Fruit fly (Drosophila melanogaster) whole organism, embryonic: ENCODE data around the gene CG32102.
A peak's percentile ranks its signal among the peaks of the same experiment; 100 is the strongest.

Experiments
- Blimp-1 ChIP-seq: fragments of 200-800 bp; sonication (Bioruptor generic); optimal IDR thresholded peaks from 3 replicates; lab custom pipeline; 2018; ENCODE audit warnings: missing biosample characterization, missing genetic modification characterization, mild to moderate bottlenecking, moderate library complexity, missing genetic modification reagents
- CG10321 ChIP-seq: fragments of 200-800 bp; sonication (Bioruptor generic); IDR thresholded peaks from 2 replicates; pipeline ENCODE4 v1.3.6; 2022; ENCODE audit warnings: missing biosample characterization, missing genetic modification characterization
- CG11695 ChIP-seq: fragments of 200-800 bp; sonication (Bioruptor generic); IDR thresholded peaks from 3 replicates; pipeline ENCODE4 v1.3.6; 2022; ENCODE audit warnings: missing biosample characterization, missing genetic modification characterization
- CG12659 ChIP-seq: fragments of 200-800 bp; sonication (Bioruptor generic); optimal IDR thresholded peaks from 3 replicates; lab custom pipeline; 2017; ENCODE audit warnings: mild to moderate bottlenecking, missing biosample characterization, missing genetic modification reagents, missing genetic modification characterization
- CG13775 ChIP-seq: fragments of 200-800 bp; sonication (Bioruptor generic); optimal IDR thresholded peaks from 3 replicates; lab custom pipeline; 2017; ENCODE audit warnings: missing biosample characterization, mild to moderate bottlenecking, missing genetic modification characterization
- CG14441 ChIP-seq: fragments of 200-800 bp; sonication (Bioruptor generic); IDR thresholded peaks from 2 replicates; pipeline ENCODE4 v1.3.6; 2022; ENCODE audit warnings: missing biosample characterization, missing genetic modification characterization
- CG14710 ChIP-seq: fragments of 200-800 bp; sonication (Bioruptor generic); optimal IDR thresholded peaks from 3 replicates; lab custom pipeline; 2019; ENCODE audit warnings: missing biosample characterization, mild to moderate bottlenecking, missing genetic modification characterization, moderate library complexity
- CG15011 ChIP-seq: fragments of 200-800 bp; sonication (Bioruptor generic); optimal IDR thresholded peaks from 3 replicates; lab custom pipeline; 2018; ENCODE audit warnings: missing biosample characterization, mild to moderate bottlenecking, missing genetic modification characterization
- CG15601 ChIP-seq: fragments of 200-800 bp; sonication (Bioruptor generic); optimal IDR thresholded peaks from 3 replicates; lab custom pipeline; 2019; ENCODE audit warnings: missing biosample characterization, mild to moderate bottlenecking, missing genetic modification characterization, moderate library complexity
- CG2678 ChIP-seq: fragments of 200-800 bp; sonication (Bioruptor generic); optimal IDR thresholded peaks from 3 replicates; lab custom pipeline; 2019; ENCODE audit warnings: missing biosample characterization, mild to moderate bottlenecking, missing genetic modification characterization, moderate library complexity
- CG30403 ChIP-seq: fragments of 200-800 bp; sonication (Bioruptor generic); optimal IDR thresholded peaks from 3 replicates; lab custom pipeline; 2016; ENCODE audit warnings: missing biosample characterization, missing genetic modification characterization
- CG32772 ChIP-seq: fragments of 200-800 bp; sonication (Bioruptor generic); IDR thresholded peaks from 2 replicates; pipeline ENCODE4 v1.3.6; 2022; ENCODE audit warnings: missing biosample characterization, missing genetic modification characterization
- CG3281 ChIP-seq: fragments of 200-800 bp; sonication (Bioruptor generic); optimal IDR thresholded peaks from 3 replicates; lab custom pipeline; 2017; ENCODE audit warnings: missing biosample characterization, mild to moderate bottlenecking, missing genetic modification characterization
- CG3838 ChIP-seq: fragments of 200-800 bp; sonication (Bioruptor generic); optimal IDR thresholded peaks from 3 replicates; lab custom pipeline; 2016; ENCODE audit warnings: missing biosample characterization, missing genetic modification characterization
- CG3995 ChIP-seq: fragments of 200-800 bp; sonication (Bioruptor generic); optimal IDR thresholded peaks from 3 replicates; lab custom pipeline; 2016; ENCODE audit warnings: missing biosample characterization, missing genetic modification characterization
- CG43689 ChIP-seq: fragments of 200-800 bp; sonication (Bioruptor generic); IDR thresholded peaks from 2 replicates; pipeline ENCODE4 v1.3.6; 2022; ENCODE audit warnings: missing biosample characterization, missing genetic modification characterization
- CG6654 ChIP-seq: fragments of 200-800 bp; sonication (Bioruptor generic); optimal IDR thresholded peaks from 2 replicates; lab custom pipeline; 2017; ENCODE audit warnings: missing biosample characterization, mild to moderate bottlenecking, missing genetic modification characterization
- CG8290 ChIP-seq, 3 experiments: fragments of 200-800 bp; sonication (Bioruptor generic); optimal IDR thresholded peaks; 2 replicates each; lab custom pipeline; 2016 to 2019; ENCODE audit warnings: missing biosample characterization in 3 of 3, missing genetic modification characterization in 3 of 3, mild to moderate bottlenecking in 2 of 3, moderate library complexity in 1 of 3
- CG9797 ChIP-seq: fragments of 200-800 bp; sonication (Bioruptor generic); optimal IDR thresholded peaks from 3 replicates; lab custom pipeline; 2018; ENCODE audit warnings: missing biosample characterization, mild to moderate bottlenecking, missing genetic modification characterization
- CkIIα-i1 ChIP-seq: fragments of 200-800 bp; sonication (Bioruptor generic); IDR thresholded peaks from 2 replicates; pipeline ENCODE4 v1.3.6; 2022; ENCODE audit warnings: missing biosample characterization, missing genetic modification characterization
- Fer1 ChIP-seq: fragments of 200-800 bp; sonication (Bioruptor generic); optimal IDR thresholded peaks from 2 replicates; lab custom pipeline; 2017; ENCODE audit warnings: missing biosample characterization, mild to moderate bottlenecking, missing genetic modification characterization
- HHEX ChIP-seq: fragments of 200-800 bp; sonication (Bioruptor generic); optimal IDR thresholded peaks from 3 replicates; lab custom pipeline; 2017; ENCODE audit warnings: missing biosample characterization, mild to moderate bottlenecking, missing genetic modification characterization, missing genetic modification reagents
- Hand ChIP-seq: fragments of 200-800 bp; sonication (Bioruptor generic); optimal IDR thresholded peaks from 2 replicates; lab custom pipeline; 2017; ENCODE audit warnings: mild to moderate bottlenecking, missing biosample characterization, missing genetic modification reagents, missing genetic modification characterization
- Hr51 ChIP-seq, 2 experiments: fragments of 200-800 bp; sonication (Bioruptor generic); optimal IDR thresholded peaks; 2 replicates in 1 of 2; 3 replicates in 1 of 2; lab custom pipeline; 2016 to 2018; ENCODE audit warnings: missing biosample characterization in 2 of 2, missing genetic modification characterization in 2 of 2, mild to moderate bottlenecking in 1 of 2, moderate library complexity in 1 of 2
- Hsf ChIP-seq: fragments of 200-800 bp; sonication (Bioruptor generic); optimal IDR thresholded peaks from 3 replicates; lab custom pipeline; 2016; ENCODE audit warnings: missing biosample characterization, missing genetic modification characterization
- MESR4 ChIP-seq: fragments of 200-800 bp; sonication (Bioruptor generic); optimal IDR thresholded peaks from 2 replicates; lab custom pipeline; 2018; ENCODE audit warnings: missing biosample characterization, mild to moderate bottlenecking, missing genetic modification characterization, moderate library complexity
- Stat92E ChIP-seq, 3 experiments: fragments of >200 bp in 2 of 3; fragments of 200-800 bp in 1 of 3; sonication (Bioruptor generic) in 1 of 3; optimal IDR thresholded peaks; 2 replicates each; lab custom pipeline; 2017 to 2019; ENCODE audit warnings: missing biosample characterization in 3 of 3, missing genetic modification characterization in 3 of 3, mild to moderate bottlenecking in 1 of 3, moderate library complexity in 1 of 3
- Vsx1 ChIP-seq: fragments of 200-800 bp; sonication (Bioruptor generic); optimal IDR thresholded peaks from 2 replicates; lab custom pipeline; 2017; ENCODE audit warnings: missing biosample characterization, mild to moderate bottlenecking, missing genetic modification characterization, missing genetic modification reagents
- Xrp1 ChIP-seq: fragments of 200-800 bp; sonication (Bioruptor generic); IDR thresholded peaks from 2 replicates; pipeline ENCODE4 v1.3.6; 2022; ENCODE audit warnings: missing biosample characterization, missing genetic modification characterization
- al ChIP-seq: fragments of 200-800 bp; sonication (Bioruptor generic); IDR thresholded peaks from 2 replicates; pipeline ENCODE4 v1.3.6; 2022; ENCODE audit warnings: missing biosample characterization, missing genetic modification characterization
- ash1 ChIP-seq: fragments of 200-800 bp; sonication (Bioruptor generic); optimal IDR thresholded peaks from 2 replicates; lab custom pipeline; 2018; ENCODE audit warnings: missing biosample characterization, mild to moderate bottlenecking, missing genetic modification characterization
- bowl ChIP-seq: fragments of 200-800 bp; sonication (Bioruptor generic); IDR thresholded peaks from 2 replicates; pipeline ENCODE4 v1.3.6; 2022; ENCODE audit warnings: missing biosample characterization, missing genetic modification characterization
- caup ChIP-seq: fragments of 200-800 bp; sonication (Bioruptor generic); optimal IDR thresholded peaks from 3 replicates; lab custom pipeline; 2017; ENCODE audit warnings: missing biosample characterization, mild to moderate bottlenecking, missing genetic modification characterization, moderate library complexity; ENCODE audit not compliant: severe bottlenecking
- chm ChIP-seq: fragments of 200-800 bp; sonication (Bioruptor generic); IDR thresholded peaks from 2 replicates; pipeline ENCODE4 v1.3.6; 2022; ENCODE audit warnings: missing biosample characterization, missing genetic modification characterization
- dmrt11E ChIP-seq: fragments of 200-800 bp; sonication (Bioruptor generic); optimal IDR thresholded peaks from 3 replicates; lab custom pipeline; 2018; ENCODE audit warnings: missing biosample characterization, mild to moderate bottlenecking, missing genetic modification characterization, moderate library complexity
- esg ChIP-seq: fragments of 200-800 bp; sonication (Bioruptor generic); conservative IDR thresholded peaks from 2 replicates; pipeline ENCODE4 v1.3.6; 2022; ENCODE audit warnings: missing biosample characterization, missing genetic modification characterization
- fru ChIP-seq: fragments of >200 bp; optimal IDR thresholded peaks from 2 replicates; lab custom pipeline; 2017
- gt ChIP-seq: fragments of 200-800 bp; sonication (Bioruptor generic); IDR thresholded peaks from 2 replicates; pipeline ENCODE4 v1.3.6; 2022; ENCODE audit warnings: missing biosample characterization, missing genetic modification characterization
- h ChIP-seq: fragments of >200 bp; optimal IDR thresholded peaks from 2 replicates; lab custom pipeline; 2017
- luna ChIP-seq: fragments of 200-800 bp; sonication (Bioruptor generic); optimal IDR thresholded peaks from 2 replicates; lab custom pipeline; 2016; ENCODE audit warnings: missing biosample characterization, missing genetic modification characterization
- oc ChIP-seq: fragments of 200-800 bp; sonication (Bioruptor generic); optimal IDR thresholded peaks from 2 replicates; lab custom pipeline; 2018; ENCODE audit warnings: missing biosample characterization, mild to moderate bottlenecking, missing genetic modification characterization, moderate library complexity
- onecut ChIP-seq: fragments of 200-800 bp; sonication (Bioruptor generic); IDR thresholded peaks from 2 replicates; pipeline ENCODE4 v1.3.6; 2022; ENCODE audit warnings: missing biosample characterization, missing genetic modification characterization
- p53 ChIP-seq: fragments of 200-800 bp; sonication (Bioruptor generic); optimal IDR thresholded peaks from 2 replicates; lab custom pipeline; 2016; ENCODE audit warnings: missing biosample characterization, missing genetic modification characterization
- phol ChIP-seq: fragments of 200-800 bp; sonication (Bioruptor generic); optimal IDR thresholded peaks from 3 replicates; lab custom pipeline; 2018; ENCODE audit warnings: missing biosample characterization, mild to moderate bottlenecking, missing genetic modification characterization, moderate library complexity
- scrt ChIP-seq: fragments of 200-800 bp; sonication (Bioruptor generic); optimal IDR thresholded peaks from 2 replicates; lab custom pipeline; 2018; ENCODE audit warnings: missing biosample characterization, mild to moderate bottlenecking, missing genetic modification characterization, moderate library complexity
- seq ChIP-seq: fragments of 200-800 bp; sonication (Bioruptor generic); IDR thresholded peaks from 2 replicates; pipeline ENCODE4 v1.3.6; 2022; ENCODE audit warnings: missing biosample characterization, missing genetic modification characterization
- slou ChIP-seq: fragments of 200-800 bp; sonication (Bioruptor generic); optimal IDR thresholded peaks from 3 replicates; lab custom pipeline; 2016; ENCODE audit warnings: missing biosample characterization, missing genetic modification characterization
- sug ChIP-seq: fragments of 200-800 bp; optimal IDR thresholded peaks from 2 replicates; lab custom pipeline; 2019; ENCODE audit warnings: missing biosample characterization, mild to moderate bottlenecking, missing genetic modification characterization, moderate library complexity
- vnd ChIP-seq: fragments of 200-800 bp; sonication (Bioruptor generic); IDR thresholded peaks from 3 replicates; pipeline ENCODE4 v1.3.6; 2022; ENCODE audit warnings: missing biosample characterization, missing genetic modification characterization; ENCODE audit not compliant: partially characterized antibody
- z ChIP-seq: fragments of 200-800 bp; sonication (Bioruptor generic); IDR thresholded peaks from 3 replicates; pipeline ENCODE4 v1.3.6; 2022; ENCODE audit warnings: missing biosample characterization, missing genetic modification characterization

CG32102 gene

DNA sequence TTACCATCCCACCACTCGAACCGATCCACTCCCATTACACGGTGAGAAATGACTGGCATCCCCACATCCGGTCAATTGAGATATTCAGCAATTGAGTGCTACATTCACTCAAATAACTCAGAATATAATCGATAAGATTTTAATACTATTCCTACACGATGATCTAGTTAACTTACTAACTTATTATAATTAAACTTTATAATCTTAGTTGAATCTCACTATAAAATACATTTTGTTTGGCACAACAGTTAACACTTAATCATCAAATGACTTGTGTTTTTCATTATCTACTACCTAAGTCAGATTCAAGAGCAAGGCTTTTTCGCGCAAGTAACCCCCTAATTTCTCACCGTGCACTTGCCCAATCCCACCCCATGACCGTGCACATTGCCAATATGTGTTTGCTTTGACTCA lies 25.7 kb upstream of the CG32102 start (continued):
- TF ChIP-seq onecut (GFP tag; lab: Robert Waterston, UW): peak; percentile 39
- no peak for TF ChIP-seq CG3838 (GFP tag; lab: Kevin White, UChicago)
- TF ChIP-seq CG15011 (GFP tag; lab: Kevin White, UChicago): peak; percentile 4
- TF ChIP-seq Stat92E (GFP tag; optimal IDR thresholded peaks at IDR 0.05; lab: Kevin White, UChicago): no peak
- no peak for TF ChIP-seq bowl (GFP tag; lab: Robert Waterston, UW)
- TF ChIP-seq CG12659 (GFP tag; lab: Kevin White, UChicago): peak; percentile 39
- TF ChIP-seq Hr51 (GFP tag; optimal IDR thresholded peaks at IDR 0.05; lab: Kevin White, UChicago): peak in 1 of 2 experiments; percentile 58
- no peak for TF ChIP-seq ash1 (GFP tag; lab: Kevin White, UChicago)
- TF ChIP-seq scrt (GFP tag; lab: Kevin White, UChicago): no peak
- TF ChIP-seq seq: no peak
- TF ChIP-seq Hsf: peak; percentile 33
- TF ChIP-seq CG9797 (GFP tag; lab: Kevin White, UChicago): no peak
- peak; percentile 13 for TF ChIP-seq CG13775
- 0 out of 2 replicates have a peak, but pooled peaks have one; percentile 26 for TF ChIP-seq Xrp1 (GFP tag; lab: Robert Waterston, UW)
- TF ChIP-seq al (GFP tag; lab: Robert Waterston, UW): no peak
- peak; percentile 44 for TF ChIP-seq Blimp-1
- no peak for TF ChIP-seq Hand (GFP tag; lab: Kevin White, UChicago)
- 0 out of 3 replicates have a peak, but pooled peaks have one; percentile 27 for TF ChIP-seq CG11695 (GFP tag; lab: Robert Waterston, UW)
- TF ChIP-seq CG8290 (GFP tag; optimal IDR thresholded peaks at IDR 0.05; lab: Kevin White, UChicago): no peak
- no peak for TF ChIP-seq CG8290 (tag; optimal IDR thresholded peaks at IDR 0.05; lab: Kevin White, UChicago)
- peak; percentile 8 for TF ChIP-seq HHEX (GFP tag; lab: Kevin White, UChicago)
- TF ChIP-seq esg: 0 out of 2 replicates have a peak, but pooled peaks have one; percentile 19
- TF ChIP-seq CG14710 (tag; lab: Kevin White, UChicago): peak; percentile 24
- TF ChIP-seq fru (lab: Kevin White, UChicago): no peak
- TF ChIP-seq CG43689 (GFP tag; lab: Robert Waterston, UW): no peak
- TF ChIP-seq Vsx1 (GFP tag; lab: Kevin White, UChicago): peak; percentile 8
- TF ChIP-seq chm (GFP tag; lab: Robert Waterston, UW): no peak
- no peak for TF ChIP-seq vnd (GFP tag; lab: Robert Waterston, UW)
- 0 out of 2 replicates have a peak, but pooled peaks have one; percentile 11 for TF ChIP-seq CG32772 (GFP tag; lab: Robert Waterston, UW)
- peak; percentile 48 for TF ChIP-seq phol (tag; lab: Kevin White, UChicago)
- no peak for TF ChIP-seq gt
- no peak for TF ChIP-seq CG10321 (GFP tag; lab: Robert Waterston, UW)
- TF ChIP-seq dmrt11E (tag; lab: Kevin White, UChicago): peak; percentile 16
- peak; percentile 72 for TF ChIP-seq CG2678 (tag; lab: Kevin White, UChicago)
- no peak for TF ChIP-seq CG3995 (GFP tag; lab: Kevin White, UChicago)
- peak; percentile 47 for TF ChIP-seq CG3281 (GFP tag; lab: Kevin White, UChicago)
- TF ChIP-seq Fer1: peak; percentile 35
- no peak for TF ChIP-seq p53
- TF ChIP-seq caup: peak; percentile 11
- TF ChIP-seq CG6654 (GFP tag; lab: Kevin White, UChicago): no peak
- no peak for TF ChIP-seq CG15601 (tag; lab: Kevin White, UChicago)
- no peak for TF ChIP-seq MESR4 (GFP tag; lab: Kevin White, UChicago)
- peak; percentile 19 for TF ChIP-seq oc (tag; lab: Kevin White, UChicago)
- TF ChIP-seq luna (GFP tag; lab: Kevin White, UChicago): no peak
- peak; percentile 90 for TF ChIP-seq z (GFP tag; lab: Robert Waterston, UW)
- TF ChIP-seq slou (GFP tag; lab: Kevin White, UChicago): no peak
- TF ChIP-seq sug (tag; lab: Kevin White, UChicago): peak; percentile 0
- TF ChIP-seq CkIIα-i1 (GFP tag; lab: Robert Waterston, UW): no peak
- TF ChIP-seq CG30403: peak; percentile 63
- no peak for TF ChIP-seq CG14441
- TF ChIP-seq h (lab: Kevin White, UChicago): no peak
